Worm (Caenorhabditis elegans): ENCODE measurements around the gene K12D12.5.

The K12D12.5 gene

DNA sequence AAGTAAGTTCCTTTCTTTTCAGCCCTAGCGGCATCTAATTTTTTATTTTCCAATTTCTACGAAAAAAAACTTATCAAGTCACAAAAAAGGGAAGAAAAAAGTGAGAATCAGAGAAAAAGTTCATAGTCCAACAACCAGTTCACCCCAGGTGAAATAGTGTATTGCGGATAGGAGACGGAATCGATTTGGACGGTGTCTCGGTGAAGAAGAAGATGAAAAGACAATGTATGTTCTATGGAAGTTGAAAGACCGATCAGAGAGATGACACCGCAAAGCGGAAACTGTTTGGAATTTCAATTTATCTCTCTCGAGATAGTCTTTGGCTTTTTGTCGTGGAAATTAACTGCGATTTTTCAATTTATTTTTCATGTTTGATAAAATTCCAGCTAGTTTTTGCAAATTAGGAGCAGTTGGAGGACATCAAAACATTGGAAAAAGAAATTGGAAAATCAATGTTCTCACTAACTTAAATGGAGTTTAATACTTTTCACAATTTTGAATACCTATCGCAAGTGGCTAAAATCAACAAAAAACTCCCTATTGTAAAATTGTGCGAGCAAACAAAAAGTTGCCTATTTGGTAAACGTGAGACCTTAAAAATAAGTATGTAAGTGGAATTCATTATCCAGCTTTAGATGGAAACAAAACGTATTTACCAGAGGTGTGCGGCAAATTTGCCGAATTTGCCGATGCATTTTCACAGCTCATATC is 8.5 kb upstream of the K12D12.5 start:
- no peak for TF ChIP-seq unc-120 (tag; optimal IDR thresholded peaks at IDR 0.05; ENCODE audit: poor library complexity, severe bottlenecking)
- no peak for TF ChIP-seq ceh-39 (tag; optimal IDR thresholded peaks at IDR 0.05)
- TF ChIP-seq cnd-1 (tag; optimal IDR thresholded peaks at IDR 0.05): no peak
- TF ChIP-seq mab-5 (tag; optimal IDR thresholded peaks at IDR 0.05): no peak
- no peak for TF ChIP-seq blmp-1 (tag; optimal IDR thresholded peaks at IDR 0.05)
- no peak for TF ChIP-seq nhr-76 (tag; optimal IDR thresholded peaks at IDR 0.05)
- no peak for TF ChIP-seq flh-1 (GFP tag; optimal IDR thresholded peaks at IDR 0.05)
- TF ChIP-seq unc-39 (tag; optimal IDR thresholded peaks at IDR 0.05): no peak
- TF ChIP-seq elt-1 (tag; optimal IDR thresholded peaks at IDR 0.05; ENCODE audit: borderline replicate concordance, insufficient read depth): no peak
- TF ChIP-seq ceh-83 (GFP tag; optimal IDR thresholded peaks at IDR 0.05): no peak
- no peak for TF ChIP-seq ceh-43 (GFP tag; optimal IDR thresholded peaks at IDR 0.05)
- no peak for TF ChIP-seq lin-13 (tag; optimal IDR thresholded peaks at IDR 0.05)
- no peak for TF ChIP-seq pha-4 (tag; optimal IDR thresholded peaks at IDR 0.05)
- no peak for TF ChIP-seq ztf-11 (tag; optimal IDR thresholded peaks at IDR 0.05)

DNA sequence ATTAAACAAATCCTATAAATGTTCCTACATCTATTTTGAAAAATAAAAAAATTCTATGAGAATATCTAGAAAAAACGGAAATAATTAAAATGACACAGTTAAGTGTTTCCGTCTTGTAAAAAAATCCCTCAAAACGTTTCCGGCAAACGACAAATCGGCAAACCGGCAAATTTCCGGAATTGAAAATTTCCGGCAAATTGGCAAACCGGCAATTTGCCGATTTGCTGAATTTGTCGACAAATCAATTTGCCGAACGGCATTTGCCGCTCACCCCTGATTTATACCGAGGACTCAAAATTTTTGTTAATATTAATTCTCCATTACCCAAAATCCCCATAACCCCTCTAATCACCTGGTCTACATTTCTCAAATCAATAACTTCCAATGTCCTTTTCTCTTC is 7.7 kb upstream of the K12D12.5 start:
- TF ChIP-seq elt-1 (tag; optimal IDR thresholded peaks at IDR 0.05; ENCODE audit: borderline replicate concordance, insufficient read depth) (no peak), nhr-28 (tag; optimal IDR thresholded peaks at IDR 0.05) (no peak), zip-8 (tag; optimal IDR thresholded peaks at IDR 0.05) (no peak), M03D4.4 (tag; optimal IDR thresholded peaks at IDR 0.05) (no peak), ztf-11 (tag; optimal IDR thresholded peaks at IDR 0.05) (no peak), mls-2 (tag; optimal IDR thresholded peaks at IDR 0.05) (no peak), drap-1 (GFP tag; optimal IDR thresholded peaks at IDR 0.05) (no peak), lsy-2 (tag; optimal IDR thresholded peaks at IDR 0.05) (no peak), tbx-8 (GFP tag; optimal IDR thresholded peaks at IDR 0.05) (no peak), unc-62 (GFP tag; optimal IDR thresholded peaks at IDR 0.05) (no peak), cnd-1 (tag; optimal IDR thresholded peaks at IDR 0.05) (no peak), unc-120 (tag; optimal IDR thresholded peaks at IDR 0.05; ENCODE audit: poor library complexity, severe bottlenecking) (no peak), blmp-1 (tag; optimal IDR thresholded peaks at IDR 0.05) (no peak), pha-4 (tag; optimal IDR thresholded peaks at IDR 0.05) (no peak), elt-3 (tag; optimal IDR thresholded peaks at IDR 0.05) (no peak), ceh-83 (GFP tag; optimal IDR thresholded peaks at IDR 0.05) (no peak), mab-5 (tag; optimal IDR thresholded peaks at IDR 0.05) (no peak), ces-1 (GFP tag; optimal IDR thresholded peaks at IDR 0.05) (no peak), sem-2 (GFP tag; optimal IDR thresholded peaks at IDR 0.05) (no peak)

DNA sequence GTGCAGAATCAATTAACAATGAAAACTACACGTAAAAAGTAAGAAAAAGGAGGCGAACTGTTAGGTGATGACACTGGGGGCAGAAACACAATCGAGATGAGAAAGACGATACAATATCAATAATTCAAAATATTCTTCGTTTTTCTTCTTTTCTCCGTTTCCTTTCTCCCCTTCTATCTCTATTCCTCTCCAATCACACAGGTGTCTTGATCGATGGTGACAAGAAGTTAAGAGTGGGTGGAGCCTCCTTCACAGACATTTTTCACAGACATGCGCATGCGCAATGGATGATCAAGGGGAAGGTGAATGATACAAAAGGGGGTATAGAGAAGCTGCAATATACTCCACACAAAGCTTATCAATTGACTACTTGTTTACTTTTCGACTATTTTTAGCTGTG is 6.1 kb upstream of the K12D12.5 start:
- no peak for TF ChIP-seq lin-13 (tag; optimal IDR thresholded peaks at IDR 0.05)
- TF ChIP-seq sem-2 (GFP tag; optimal IDR thresholded peaks at IDR 0.05): no peak
- TF ChIP-seq zip-8 (tag; optimal IDR thresholded peaks at IDR 0.05): no peak
- no peak for TF ChIP-seq M03D4.4 (tag; optimal IDR thresholded peaks at IDR 0.05)
- TF ChIP-seq lsy-2 (tag; optimal IDR thresholded peaks at IDR 0.05): no peak
- TF ChIP-seq snpc-4 (tag; optimal IDR thresholded peaks at IDR 0.05): no peak
- no peak for TF ChIP-seq mep-1 (tag; optimal IDR thresholded peaks at IDR 0.05)
- TF ChIP-seq nhr-76 (tag; optimal IDR thresholded peaks at IDR 0.05): no peak
- TF ChIP-seq unc-120 (tag; optimal IDR thresholded peaks at IDR 0.05; ENCODE audit: poor library complexity, severe bottlenecking): no peak
- TF ChIP-seq ztf-11 (tag; optimal IDR thresholded peaks at IDR 0.05): no peak
- no peak for TF ChIP-seq tbx-8 (GFP tag; optimal IDR thresholded peaks at IDR 0.05)
- no peak for TF ChIP-seq drap-1 (GFP tag; optimal IDR thresholded peaks at IDR 0.05)
- no peak for TF ChIP-seq nhr-2 (tag; optimal IDR thresholded peaks at IDR 0.05)
- no peak for TF ChIP-seq ceh-83 (GFP tag; optimal IDR thresholded peaks at IDR 0.05)
- TF ChIP-seq ham-2 (GFP tag; optimal IDR thresholded peaks at IDR 0.05): no peak
- no peak for TF ChIP-seq nhr-12 (tag; optimal IDR thresholded peaks at IDR 0.05)

DNA sequence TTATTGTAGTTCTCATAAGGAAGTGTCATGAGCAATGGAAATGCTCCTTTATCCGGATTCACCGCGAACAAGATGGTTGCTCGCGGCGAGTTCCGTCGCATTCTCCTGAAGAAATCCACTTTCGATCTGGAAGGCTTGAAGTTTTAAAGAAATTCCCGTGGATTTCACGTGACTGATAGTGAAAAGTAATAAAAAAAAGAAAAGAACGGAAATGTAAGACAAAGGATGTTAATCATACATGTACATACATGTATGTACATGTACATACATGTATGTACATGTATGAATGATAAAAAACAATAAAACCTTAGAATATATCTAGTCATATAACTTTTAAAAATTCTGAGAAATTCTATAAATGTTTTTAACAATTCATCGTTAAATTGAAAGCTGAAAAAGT is 4.5 kb upstream of the K12D12.5 start, which contains the start of gene clh-1:
clh-1 (minus strand) TSS at position 101 of the 400 bp plus-strand sequence.
- no peak for TF ChIP-seq mab-5 (tag; optimal IDR thresholded peaks at IDR 0.05)
- TF ChIP-seq ceh-83 (GFP tag; optimal IDR thresholded peaks at IDR 0.05): no peak
- no peak for TF ChIP-seq hlh-1 (tag; optimal IDR thresholded peaks at IDR 0.05)
- no peak for TF ChIP-seq snpc-4 (tag; optimal IDR thresholded peaks at IDR 0.05)
- TF ChIP-seq blmp-1 (tag; optimal IDR thresholded peaks at IDR 0.05): no peak
- TF ChIP-seq ces-1 (GFP tag; optimal IDR thresholded peaks at IDR 0.05): no peak

Data from whole organism, mixed stage, embryonic.